Worm (Caenorhabditis elegans) whole organism, early embryonic: ENCODE measurements around the gene str-27.

Experiments used
- F13C5.2 ChIP-seq: sonication (generic microtip); optimal IDR thresholded peaks from 2 replicates; lab custom pipeline; 2017; ENCODE audit warnings: mild to moderate bottlenecking, missing genetic modification characterization, inconsistent platforms, missing compliant biosample characterization
- aly-1 ChIP-seq: sonication (generic microtip); optimal IDR thresholded peaks from 2 replicates; lab custom pipeline; 2016; ENCODE audit warnings: missing genetic modification characterization, missing compliant biosample characterization
- ama-1 ChIP-seq: fragments of 150-350 bp; optimal IDR thresholded peaks from 2 replicates; lab custom pipeline; 2014
- ets-7 ChIP-seq: sonication (generic microtip); optimal IDR thresholded peaks from 2 replicates; lab custom pipeline; 2016; ENCODE audit warnings: missing genotype, missing genetic modification characterization, missing compliant biosample characterization
- flt-1 ChIP-seq: fragments of 200-800 bp; sonication (Bioruptor generic); IDR thresholded peaks from 2 replicates; pipeline ENCODE4 v1.3.6; 2022; ENCODE audit warnings: missing genetic modification characterization, missing compliant biosample characterization
- hmbx-1 ChIP-seq: sonication (generic microtip); optimal IDR thresholded peaks from 2 replicates; lab custom pipeline; 2016; ENCODE audit warnings: mild to moderate bottlenecking, missing genetic modification characterization, missing compliant biosample characterization
- hnd-1 ChIP-seq: sonication (generic microtip); optimal IDR thresholded peaks from 2 replicates; lab custom pipeline; 2016; ENCODE audit warnings: missing genetic modification characterization, missing compliant biosample characterization
- pes-1 ChIP-seq: fragments of 200-800 bp; sonication (Bioruptor generic); IDR thresholded peaks from 2 replicates; pipeline ENCODE4 v1.3.6; 2022; ENCODE audit warnings: missing genetic modification reagents, missing genetic modification characterization, missing compliant biosample characterization
- sea-1 ChIP-seq: fragments of 200-800 bp; sonication (Bioruptor generic); conservative IDR thresholded peaks from 2 replicates; pipeline ENCODE4 v1.3.6; 2022; ENCODE audit warnings: missing genetic modification characterization, missing compliant biosample characterization
- tbx-11 ChIP-seq: fragments of 200-800 bp; sonication (Bioruptor generic); IDR thresholded peaks from 2 replicates; pipeline ENCODE4 v1.3.6; 2022; ENCODE audit warnings: missing genetic modification characterization, missing compliant biosample characterization

DNA sequence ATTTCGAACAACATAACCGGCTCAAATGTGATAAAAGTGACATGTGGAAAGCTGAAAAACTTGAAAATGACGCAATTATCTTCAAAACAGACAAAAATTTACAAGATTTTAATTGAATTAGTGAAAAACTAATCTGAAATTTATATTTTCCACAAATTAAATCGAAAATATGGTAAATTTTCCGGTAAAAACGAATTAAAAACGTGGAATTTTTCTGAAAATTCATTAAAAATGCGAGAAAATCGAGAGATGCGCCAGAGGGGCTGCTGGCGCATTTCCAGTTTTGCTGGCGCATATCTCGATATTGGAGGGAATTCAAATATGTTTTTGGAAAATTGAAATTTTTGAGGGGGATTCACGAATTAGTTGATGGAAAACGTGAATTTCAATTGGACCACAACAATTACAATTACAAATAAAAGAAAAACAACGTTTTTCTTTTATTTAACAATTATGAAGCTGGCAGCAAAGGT is 30.5 kb upstream of the str-27 start, which contains the start of the genes haf-3 and F57A10.2:
- TF ChIP-seq hmbx-1: no peak
- TF ChIP-seq ama-1 (lab: Kevin White, UChicago): no peak
- no peak for TF ChIP-seq sea-1 (GFP tag; lab: Robert Waterston, UW)
- no peak for TF ChIP-seq tbx-11 (GFP tag; lab: Robert Waterston, UW)
- TF ChIP-seq hnd-1 (tag; lab: Kevin White, UChicago): no peak
- no peak for TF ChIP-seq ets-7 (tag; lab: Kevin White, UChicago)
- TF ChIP-seq pes-1: no peak
- peak; percentile 66 for TF ChIP-seq F13C5.2 (tag; lab: Kevin White, UChicago)
- no peak for TF ChIP-seq aly-1
- TF ChIP-seq flt-1 (GFP tag; lab: Robert Waterston, UW): 0 out of 2 replicates have a peak, but pooled peaks have one; percentile 13
